Worm (Caenorhabditis elegans) whole organism, mixed stage, embryonic: ENCODE data around the gene Y73B6BL.29.

ENCODE experiments used
- M03D4.4 ChIP-seq: sonication (generic microtip); optimal IDR thresholded peaks from 2 replicates; lab custom pipeline; 2017; ENCODE audit warnings: mild to moderate bottlenecking, missing genetic modification characterization, missing compliant biosample characterization
- blmp-1 ChIP-seq: fragments of 150-350 bp; optimal IDR thresholded peaks from 2 replicates; lab custom pipeline; 2014; ENCODE audit warnings: missing biosample characterization, missing genetic modification characterization
- ces-1 ChIP-seq: fragments of 150-350 bp; optimal IDR thresholded peaks from 2 replicates; lab custom pipeline; 2014; ENCODE audit warnings: missing biosample characterization, missing genetic modification reagents, missing genetic modification characterization
- elt-3 ChIP-seq: fragments of 150-350 bp; optimal IDR thresholded peaks from 2 replicates; lab custom pipeline; 2014; ENCODE audit warnings: missing biosample characterization, missing genetic modification characterization
- ham-2 ChIP-seq: fragments of 200-800 bp; sonication (Bioruptor generic); optimal IDR thresholded peaks from 2 replicates; lab custom pipeline; 2018; ENCODE audit warnings: mild to moderate bottlenecking, missing genetic modification characterization, missing compliant biosample characterization
- lsy-2 ChIP-seq: fragments of 150-350 bp; optimal IDR thresholded peaks from 2 replicates; lab custom pipeline; 2014; ENCODE audit warnings: missing biosample characterization, missing genetic modification characterization
- mep-1 ChIP-seq: fragments of 150-350 bp; optimal IDR thresholded peaks from 2 replicates; lab custom pipeline; 2017; ENCODE audit warnings: missing biosample characterization, missing genetic modification reagents, missing genetic modification characterization, inconsistent platforms
- nhr-12 ChIP-seq: fragments of 150-350 bp; optimal IDR thresholded peaks from 2 replicates; lab custom pipeline; 2014; ENCODE audit warnings: missing biosample characterization, missing genetic modification characterization
- nhr-237 ChIP-seq: fragments of 150-350 bp; optimal IDR thresholded peaks from 2 replicates; lab custom pipeline; 2014; ENCODE audit warnings: missing biosample characterization, missing genetic modification characterization
- pha-4 ChIP-seq: fragments of 150-350 bp; optimal IDR thresholded peaks from 2 replicates; lab custom pipeline; 2018; ENCODE audit warnings: missing biosample characterization, missing genetic modification reagents, missing genetic modification characterization
- sptf-1 ChIP-seq: sonication (generic microtip); optimal IDR thresholded peaks from 2 replicates; lab custom pipeline; 2017; ENCODE audit warnings: mild to moderate bottlenecking, missing genetic modification characterization, moderate library complexity, missing compliant biosample characterization
- unc-62 ChIP-seq: fragments of 150-350 bp; optimal IDR thresholded peaks from 2 replicates; lab custom pipeline; 2014; ENCODE audit warnings: missing biosample characterization, missing genetic modification reagents, missing genetic modification characterization

ce11 chrIV:6326448-6326847, 4.7 kb downstream of the Y73B6BL.29 start, which contains the start of gene lsm-8:
- TF ChIP-seq blmp-1 (tag; lab: Kevin White, UChicago) (no peak), nhr-237 (no peak), ham-2 (no peak), ces-1 (GFP tag; lab: Kevin White, UChicago) (no peak), sptf-1 (tag; lab: Kevin White, UChicago) (no peak), elt-3 (tag; lab: Kevin White, UChicago) (no peak), unc-62 (GFP tag; lab: Kevin White, UChicago) (no peak), pha-4 (tag; lab: Kevin White, UChicago) (no peak), lsy-2 (tag; lab: Kevin White, UChicago) (no peak), nhr-12 (tag; lab: Kevin White, UChicago) (no peak), mep-1 (tag; lab: Kevin White, UChicago) (no peak), M03D4.4 (no peak)
